Worm (Caenorhabditis elegans) whole organism, midembryonic: ENCODE results near the gene blos-4.

Experiments used
- T22C8.4 ChIP-seq: fragments of 200-800 bp; sonication (Bioruptor generic); IDR thresholded peaks from 2 replicates; pipeline ENCODE4 v1.3.6; 2022; ENCODE audit warnings: missing genetic modification characterization, missing compliant biosample characterization
- cog-1 ChIP-seq: sonication (generic microtip); optimal IDR thresholded peaks from 2 replicates; lab custom pipeline; 2016; ENCODE audit warnings: missing genetic modification characterization, missing compliant biosample characterization
- flt-1 ChIP-seq: fragments of 200-800 bp; sonication (Bioruptor generic); IDR thresholded peaks from 2 replicates; pipeline ENCODE4 v1.3.6; 2022; ENCODE audit warnings: missing genetic modification characterization, missing compliant biosample characterization
- klf-2 ChIP-seq: fragments of 200-800 bp; sonication (Bioruptor generic); conservative IDR thresholded peaks from 2 replicates; pipeline ENCODE4 v1.3.6; 2022; ENCODE audit warnings: missing genetic modification reagents, missing genetic modification characterization, missing compliant biosample characterization
- med-1 ChIP-seq: sonication (generic microtip); optimal IDR thresholded peaks from 2 replicates; lab custom pipeline; 2017; ENCODE audit warnings: missing genetic modification characterization, mild to moderate bottlenecking, missing compliant biosample characterization, antibody characterized with exemption, missing genetic modification reagents; ENCODE audit not compliant: insufficient read depth
- ref-1 ChIP-seq: fragments of 200-800 bp; sonication (Bioruptor generic); conservative IDR thresholded peaks from 2 replicates; pipeline ENCODE4 v1.3.6; 2022; ENCODE audit warnings: missing genetic modification reagents, missing genetic modification characterization, missing compliant biosample characterization
- tab-1 ChIP-seq: fragments of 200-800 bp; sonication (Bioruptor generic); IDR thresholded peaks from 2 replicates; pipeline ENCODE4 v1.3.6; 2022; ENCODE audit warnings: missing genetic modification characterization, missing compliant biosample characterization
- ztf-23 ChIP-seq: fragments of 200-800 bp; sonication (Bioruptor generic); IDR thresholded peaks from 2 replicates; pipeline ENCODE4 v1.3.6; 2022; ENCODE audit warnings: missing genetic modification reagents, missing genetic modification characterization, missing compliant biosample characterization
- ztf-29 ChIP-seq: fragments of 200-800 bp; sonication (Bioruptor generic); IDR thresholded peaks from 2 replicates; pipeline ENCODE4 v1.3.6; 2022; ENCODE audit warnings: missing genetic modification reagents, missing genetic modification characterization, missing compliant biosample characterization

blos-4 gene

DNA sequence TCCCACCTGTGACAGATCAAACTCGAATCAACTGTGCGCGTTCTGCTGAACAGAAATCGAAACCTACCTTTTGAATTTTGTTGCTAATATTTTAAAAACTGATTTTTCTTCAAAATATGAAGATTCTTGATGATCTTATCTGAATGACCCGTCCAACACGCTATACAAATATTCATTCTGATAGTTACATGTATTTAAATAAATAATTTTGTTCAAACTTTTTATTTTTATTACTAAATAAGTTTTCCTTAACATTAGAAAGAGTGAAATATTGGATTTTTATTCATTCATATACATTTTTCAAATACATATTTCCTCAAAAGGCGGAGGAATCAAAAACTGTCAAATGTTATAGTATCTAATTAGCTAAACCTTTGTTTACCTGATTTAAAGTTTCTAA lies 22.9 kb downstream of the blos-4 start, which contains the start of gene F13H8.8:
TSS of gene F13H8.8 (minus strand) at position 101 of the 400 bp plus-strand sequence.
- no peak for TF ChIP-seq T22C8.4 (GFP tag; lab: Robert Waterston, UW)
- no peak for TF ChIP-seq med-1 (GFP tag; lab: Kevin White, UChicago)
- TF ChIP-seq ztf-29, result no peak
- TF ChIP-seq ref-1 (GFP tag; lab: Robert Waterston, UW), result no peak
- TF ChIP-seq flt-1 (GFP tag; lab: Robert Waterston, UW), result no peak
- no peak for TF ChIP-seq tab-1 (GFP tag; lab: Robert Waterston, UW)
- TF ChIP-seq klf-2, result no peak
- TF ChIP-seq ztf-23 (GFP tag; lab: Robert Waterston, UW), result no peak
- no peak for TF ChIP-seq cog-1

DNA sequence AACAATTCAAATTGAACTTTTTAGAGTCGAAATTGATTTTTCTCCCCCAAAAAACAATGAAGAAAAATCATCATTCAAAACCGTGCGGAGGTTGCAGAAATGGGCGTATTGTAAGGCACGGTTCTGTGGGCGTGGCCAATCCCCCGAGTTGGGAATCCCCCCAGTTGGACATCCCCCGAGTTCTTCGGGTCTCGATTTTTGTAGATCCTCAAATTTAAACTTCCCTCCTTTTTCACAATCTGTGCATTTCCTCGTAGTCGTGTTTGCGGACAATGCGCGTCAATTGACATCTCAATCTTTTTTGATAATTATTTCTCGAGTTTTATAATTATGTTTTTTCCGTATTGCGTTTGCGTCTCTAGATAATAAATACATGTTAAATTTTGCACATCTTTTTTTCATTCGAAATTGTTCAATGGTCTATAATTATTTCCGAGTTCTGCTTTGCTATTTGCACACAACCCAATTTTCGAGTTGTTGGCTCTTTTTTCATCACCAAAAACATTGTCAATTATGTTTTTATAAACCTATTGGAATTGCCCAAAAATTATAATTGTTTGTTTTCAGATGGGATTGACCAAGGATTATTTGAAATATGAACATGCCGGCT lies 24.9 kb downstream of the blos-4 start, which contains the start of gene F13H8.2:
TSS of gene F13H8.2 (plus strand) at position 560 of the 610 bp plus-strand sequence.
- TF ChIP-seq tab-1 (GFP tag; lab: Robert Waterston, UW) (peak; percentile 35; the same call in 1 of the 2 replicates), med-1 (GFP tag; lab: Kevin White, UChicago) (no peak), klf-2 (0 out of 2 replicates have a peak, but pooled peaks have one; percentile 37), cog-1 (peak; percentile 43), ztf-29 (no peak), ztf-23 (GFP tag; lab: Robert Waterston, UW) (peak; percentile 86; the same call in 1 of the 2 replicates), ref-1 (GFP tag; lab: Robert Waterston, UW) (no peak), T22C8.4 (GFP tag; lab: Robert Waterston, UW) (peak; percentile 25; the same call in 1 of the 2 replicates), flt-1 (GFP tag; lab: Robert Waterston, UW) (peak; percentile 81)

DNA sequence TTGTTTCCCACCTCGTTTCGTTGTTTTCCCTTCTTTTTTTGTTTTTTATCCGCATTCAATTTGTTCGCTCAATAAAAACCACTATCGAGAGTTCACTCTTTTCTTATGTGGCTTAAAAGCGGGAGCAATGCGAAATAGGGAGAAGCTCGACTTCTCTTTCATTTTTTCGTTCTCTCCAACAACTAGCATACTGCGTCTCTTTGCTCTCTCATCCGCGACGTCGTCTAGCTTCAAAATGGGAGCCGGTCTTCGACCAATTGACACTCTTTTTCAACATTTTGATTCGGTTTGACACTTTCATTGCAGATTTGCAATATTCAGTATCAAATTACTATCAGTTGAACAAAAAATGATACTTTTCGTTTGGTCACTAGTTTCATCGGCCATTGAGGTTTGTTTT lies 28.9 kb downstream of the blos-4 start, which contains the start of gene bpl-1:
TSS of gene bpl-1 (plus strand) at position 301 of the 400 bp plus-strand sequence.
- no peak for TF ChIP-seq med-1 (GFP tag; lab: Kevin White, UChicago)
- TF ChIP-seq ztf-29, result no peak
- no peak for TF ChIP-seq ref-1 (GFP tag; lab: Robert Waterston, UW)
- TF ChIP-seq T22C8.4 (GFP tag; lab: Robert Waterston, UW), result no peak
- no peak for TF ChIP-seq klf-2
- no peak for TF ChIP-seq tab-1 (GFP tag; lab: Robert Waterston, UW)
- TF ChIP-seq flt-1 (GFP tag; lab: Robert Waterston, UW), result no peak
- no peak for TF ChIP-seq ztf-23 (GFP tag; lab: Robert Waterston, UW)
- TF ChIP-seq cog-1, result no peak

DNA sequence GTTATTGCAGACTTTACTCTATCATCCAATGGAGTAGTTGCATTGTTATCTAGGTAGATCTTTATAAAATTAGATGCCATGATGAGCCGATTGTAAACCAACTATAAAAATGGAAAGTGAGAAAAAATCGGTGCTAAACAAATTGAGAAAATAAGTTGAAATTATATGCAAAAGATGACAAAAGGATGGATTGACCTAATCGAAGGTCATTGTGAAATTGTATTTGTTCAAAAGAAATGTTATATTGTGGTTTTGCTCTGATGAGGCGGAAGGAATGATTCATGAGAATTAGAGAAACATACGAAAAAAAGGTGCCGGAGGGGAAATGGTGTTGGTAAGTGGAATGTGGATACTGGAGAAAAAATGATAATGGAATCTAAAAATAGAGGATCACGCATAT lies 36.0 kb downstream of the blos-4 start, which contains the start of gene scly-1:
TSS of gene scly-1 (minus strand) at position 101 of the 400 bp plus-strand sequence.
- TF ChIP-seq tab-1 (GFP tag; lab: Robert Waterston, UW), result no peak

DNA sequence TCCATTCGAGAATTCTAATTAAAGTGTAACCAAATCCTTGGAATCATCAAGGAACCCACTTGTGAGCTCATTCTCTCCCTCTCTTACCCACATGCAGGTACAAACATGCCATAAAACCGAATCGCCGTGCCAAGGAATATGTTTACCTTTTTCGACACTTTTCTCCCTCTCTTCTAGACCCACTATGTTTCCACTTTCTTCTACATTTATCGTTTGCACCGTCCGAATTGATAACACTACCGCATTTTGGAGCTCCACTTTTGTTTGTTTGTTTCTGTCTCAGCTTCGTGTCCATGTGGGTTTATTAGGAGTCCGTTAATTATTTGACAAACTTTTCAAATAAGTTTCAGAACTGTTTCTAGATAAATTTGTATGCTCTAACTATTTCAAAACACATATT lies 36.9 kb downstream of the blos-4 start:
- TF ChIP-seq ref-1 (GFP tag; lab: Robert Waterston, UW) (no peak), tab-1 (GFP tag; lab: Robert Waterston, UW) (no peak), ztf-23 (GFP tag; lab: Robert Waterston, UW) (no peak), ztf-29 (no peak), flt-1 (GFP tag; lab: Robert Waterston, UW) (no peak), med-1 (GFP tag; lab: Kevin White, UChicago) (no peak), T22C8.4 (GFP tag; lab: Robert Waterston, UW) (no peak), klf-2 (no peak), cog-1 (no peak)

DNA sequence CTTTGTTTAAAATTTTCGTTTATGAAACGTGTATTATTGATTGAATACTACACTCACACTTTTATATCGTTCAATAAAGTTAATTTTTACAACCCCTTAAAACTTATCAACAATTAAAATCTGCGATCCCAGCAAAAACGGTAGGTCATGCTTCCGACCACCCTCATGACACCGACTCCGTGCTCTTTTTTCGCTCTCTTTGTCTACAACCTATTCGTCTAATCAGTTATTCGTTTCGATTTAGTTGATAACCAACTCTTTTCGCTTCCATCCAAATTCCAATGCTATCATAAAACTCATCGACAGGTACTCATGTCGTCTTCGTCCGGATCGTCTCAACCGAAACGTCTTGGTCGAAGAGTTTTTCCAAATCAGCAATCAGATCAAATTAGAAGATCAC lies 38.0 kb downstream of the blos-4 start, which contains the start of gene F13H8.1:
TSS of gene F13H8.1 (plus strand) at position 311 of the 400 bp plus-strand sequence.
- TF ChIP-seq ztf-29, result no peak
- TF ChIP-seq tab-1 (GFP tag; lab: Robert Waterston, UW), result no peak
- TF ChIP-seq ztf-23 (GFP tag; lab: Robert Waterston, UW), result no peak
- no peak for TF ChIP-seq T22C8.4 (GFP tag; lab: Robert Waterston, UW)
- TF ChIP-seq klf-2, result no peak
- no peak for TF ChIP-seq ref-1 (GFP tag; lab: Robert Waterston, UW)
- TF ChIP-seq med-1 (GFP tag; lab: Kevin White, UChicago), result no peak
- no peak for TF ChIP-seq cog-1
- no peak for TF ChIP-seq flt-1 (GFP tag; lab: Robert Waterston, UW)

DNA sequence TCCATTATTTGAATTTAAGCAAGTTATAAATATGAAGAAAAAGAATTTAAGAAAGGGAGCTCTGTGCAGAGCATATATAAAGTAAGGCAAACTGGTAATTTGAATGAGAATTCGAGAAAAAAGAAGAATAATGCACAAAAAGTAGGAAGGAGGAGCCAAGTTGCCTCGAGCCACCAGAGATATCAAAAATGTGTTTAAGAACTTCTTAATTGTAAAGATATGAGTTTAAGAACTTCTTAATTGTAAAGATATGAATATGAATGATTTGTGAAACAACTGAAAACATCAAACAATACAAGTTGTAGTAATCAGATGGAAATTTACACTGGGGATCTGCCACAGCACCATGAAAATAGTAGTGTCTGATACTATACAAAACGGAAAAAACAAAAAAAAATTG lies 41.8 kb downstream of the blos-4 start, which contains the start of gene F13H8.6:
TSS of gene F13H8.6 (minus strand) at position 101 of the 400 bp plus-strand sequence.
- no peak for TF ChIP-seq flt-1 (GFP tag; lab: Robert Waterston, UW)
- no peak for TF ChIP-seq ztf-29
- no peak for TF ChIP-seq ztf-23 (GFP tag; lab: Robert Waterston, UW)
- TF ChIP-seq ref-1 (GFP tag; lab: Robert Waterston, UW), result no peak
- no peak for TF ChIP-seq tab-1 (GFP tag; lab: Robert Waterston, UW)
- TF ChIP-seq klf-2, result no peak
- no peak for TF ChIP-seq cog-1
- no peak for TF ChIP-seq T22C8.4 (GFP tag; lab: Robert Waterston, UW)
- TF ChIP-seq med-1 (GFP tag; lab: Kevin White, UChicago), result no peak

DNA sequence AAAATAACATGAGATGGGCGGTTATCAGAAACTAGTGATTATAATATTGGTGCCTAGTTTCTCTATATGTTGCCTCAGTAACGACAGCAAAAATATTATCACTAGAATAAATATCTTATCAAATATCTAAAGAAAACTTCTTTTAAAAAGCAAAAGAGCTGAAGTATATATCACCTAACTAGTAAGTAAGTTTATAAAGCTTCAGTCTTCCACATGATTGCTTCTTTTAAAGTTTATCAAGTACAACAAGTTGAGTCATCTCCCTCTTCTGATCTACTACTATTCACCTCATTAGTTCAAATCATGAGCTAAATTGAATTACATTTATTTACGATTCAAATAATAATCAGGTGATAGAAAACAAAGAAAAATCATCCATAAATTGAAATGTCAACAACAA lies 43.1 kb downstream of the blos-4 start:
- no peak for TF ChIP-seq klf-2
- TF ChIP-seq med-1 (GFP tag; lab: Kevin White, UChicago), result no peak
- no peak for TF ChIP-seq flt-1 (GFP tag; lab: Robert Waterston, UW)
- no peak for TF ChIP-seq ref-1 (GFP tag; lab: Robert Waterston, UW)
- TF ChIP-seq ztf-29, result no peak

DNA sequence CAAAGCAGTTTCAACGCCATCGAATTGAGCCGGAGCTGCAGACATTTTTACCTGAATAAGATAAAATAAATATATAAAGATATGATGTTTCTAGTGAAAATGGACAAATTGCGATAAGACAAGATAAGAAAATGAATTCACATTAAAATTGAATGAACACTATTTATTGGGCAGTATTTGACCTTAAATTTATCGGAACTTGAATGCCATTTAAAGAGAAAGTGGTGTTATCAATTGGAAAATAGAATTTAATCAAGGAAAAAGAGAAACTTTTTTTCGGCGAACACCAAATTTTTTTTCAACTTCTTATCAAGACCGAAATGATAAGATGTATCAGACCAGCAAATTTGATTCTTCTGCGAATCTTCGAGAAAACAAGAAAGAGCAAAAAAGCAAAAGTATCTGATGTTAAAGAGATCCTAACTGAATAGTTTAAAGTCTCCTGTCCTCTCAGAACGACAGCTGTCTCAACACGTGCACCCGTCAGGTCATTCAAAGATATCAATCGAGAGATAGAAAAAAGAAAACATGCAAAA lies 45.1 kb downstream of the blos-4 start, which contains the start of gene upb-1:
TSS of gene upb-1 (minus strand) at position 51 of the 536 bp plus-strand sequence.
- TF ChIP-seq ref-1 (GFP tag; lab: Robert Waterston, UW) (no peak), klf-2 (no peak), med-1 (GFP tag; lab: Kevin White, UChicago) (no peak), flt-1 (GFP tag; lab: Robert Waterston, UW) (no peak), tab-1 (GFP tag; lab: Robert Waterston, UW) (no peak), ztf-23 (GFP tag; lab: Robert Waterston, UW) (no peak), cog-1 (no peak), ztf-29 (no peak), T22C8.4 (GFP tag; lab: Robert Waterston, UW) (no peak)
